Fruit fly (Drosophila melanogaster) whole organism, wandering third instar larva: Measurements from ENCODE around the gene CG7878.

Source experiments
- CG32264 ChIP-seq: fragments of 200-800 bp; sonication (Bioruptor generic); optimal IDR thresholded peaks from 2 replicates; lab custom pipeline; 2016; ENCODE audit warnings: missing biosample characterization, missing genetic modification characterization
- CG9705 ChIP-seq: fragments of 200-800 bp; sonication (Bioruptor generic); optimal IDR thresholded peaks from 2 replicates; lab custom pipeline; 2018; ENCODE audit warnings: missing biosample characterization, mild to moderate bottlenecking, missing genetic modification characterization
- CrebA ChIP-seq: fragments of 200-800 bp; sonication (Bioruptor generic); optimal IDR thresholded peaks from 2 replicates; lab custom pipeline; 2016; ENCODE audit warnings: missing biosample characterization, mild to moderate bottlenecking, missing genetic modification characterization, borderline replicate concordance
- Dfd ChIP-seq: fragments of >200 bp; optimal IDR thresholded peaks from 2 replicates; lab custom pipeline; 2017; ENCODE audit warnings: missing biosample characterization, missing genetic modification characterization
- Dif ChIP-seq: fragments of 200-275, 200-300 bp; sonication (Bioruptor generic); optimal IDR thresholded peaks from 2 replicates; lab custom pipeline; 2018; ENCODE audit warnings: missing biosample characterization, missing genetic modification characterization; ENCODE audit not compliant: partially characterized antibody
- GATAd ChIP-seq: sonication (Bioruptor generic); optimal IDR thresholded peaks from 2 replicates; lab custom pipeline; 2016; ENCODE audit warnings: missing biosample characterization, missing genetic modification characterization
- HLH106 ChIP-seq: fragments of 200-800 bp; optimal IDR thresholded peaks from 3 replicates; lab custom pipeline; 2019; ENCODE audit warnings: missing biosample characterization, mild to moderate bottlenecking, missing genetic modification characterization, moderate library complexity
- Hnf4 ChIP-seq: fragments of 200-800 bp; sonication (Bioruptor generic); optimal IDR thresholded peaks from 2 replicates; lab custom pipeline; 2016; ENCODE audit warnings: missing biosample characterization, mild to moderate bottlenecking, missing genetic modification characterization
- Hr78 ChIP-seq: fragments of >200 bp; optimal IDR thresholded peaks from 2 replicates; lab custom pipeline; 2017; ENCODE audit warnings: missing biosample characterization, missing genetic modification characterization
- Hr83 ChIP-seq: fragments of 200-300 bp; sonication (Bioruptor generic); optimal IDR thresholded peaks from 2 replicates; lab custom pipeline; 2016; ENCODE audit warnings: missing biosample characterization, mild to moderate bottlenecking, missing genetic modification characterization, moderate library complexity; ENCODE audit not compliant: poor library complexity, severe bottlenecking
- Jra ChIP-seq: sonication (Bioruptor generic); optimal IDR thresholded peaks from 2 replicates; lab custom pipeline; 2016; ENCODE audit warnings: missing biosample characterization, missing genetic modification characterization
- Mio ChIP-seq: sonication (Bioruptor generic); optimal IDR thresholded peaks from 2 replicates; lab custom pipeline; 2016; ENCODE audit warnings: missing biosample characterization, missing genetic modification characterization
- Myc ChIP-seq: fragments of >200 bp; optimal IDR thresholded peaks from 2 replicates; lab custom pipeline; 2017
- OdsH ChIP-seq: fragments of 200-800 bp; sonication (Bioruptor generic); optimal IDR thresholded peaks from 2 replicates; lab custom pipeline; 2016; ENCODE audit warnings: missing biosample characterization, mild to moderate bottlenecking, missing genetic modification characterization
- Sp1 ChIP-seq: fragments of 200-800 bp; sonication (Bioruptor generic); optimal IDR thresholded peaks from 3 replicates; lab custom pipeline; 2019; ENCODE audit warnings: missing biosample characterization, mild to moderate bottlenecking, missing genetic modification characterization, moderate library complexity
- Vsx2 ChIP-seq: fragments of 200-300, 225-300 bp; sonication (Bioruptor generic); optimal IDR thresholded peaks from 2 replicates; lab custom pipeline; 2018; ENCODE audit warnings: missing biosample characterization, missing genetic modification characterization; ENCODE audit not compliant: partially characterized antibody
- br ChIP-seq: fragments of 200-800 bp; sonication (Bioruptor generic); optimal IDR thresholded peaks from 2 replicates; lab custom pipeline; 2016; ENCODE audit warnings: missing biosample characterization, missing genetic modification characterization
- brk ChIP-seq: fragments of 200-800 bp; sonication (Bioruptor generic); optimal IDR thresholded peaks from 2 replicates; lab custom pipeline; 2016; ENCODE audit warnings: missing biosample characterization, mild to moderate bottlenecking, missing genetic modification characterization
- dl ChIP-seq, 2 experiments: fragments of 175-275, 200-275 bp in 1 of 2; fragments of 200-275 bp in 1 of 2; sonication (Bioruptor generic); optimal IDR thresholded peaks; lab custom pipeline; 2018; ENCODE audit warnings: mild to moderate bottlenecking in 2 of 2, missing biosample characterization in 2 of 2, missing genetic modification characterization in 2 of 2, moderate library complexity in 2 of 2; ENCODE audit not compliant: partially characterized antibody in 2 of 2, insufficient read depth in 1 of 2
- dmrt93B ChIP-seq: fragments of 200-800 bp; sonication (Bioruptor generic); optimal IDR thresholded peaks from 2 replicates; lab custom pipeline; 2018; ENCODE audit warnings: missing biosample characterization, mild to moderate bottlenecking, missing genetic modification characterization
- dsf ChIP-seq: sonication (Bioruptor generic); optimal IDR thresholded peaks from 2 replicates; lab custom pipeline; 2016; ENCODE audit warnings: missing biosample characterization, missing genetic modification characterization, borderline replicate concordance
- ey ChIP-seq: fragments of 200-800 bp; sonication (Bioruptor generic); optimal IDR thresholded peaks from 2 replicates; lab custom pipeline; 2016; ENCODE audit warnings: missing biosample characterization, missing genetic modification characterization
- foxo ChIP-seq, 2 experiments: fragments of 200-800 bp; sonication (Bioruptor generic); optimal IDR thresholded peaks; 2 replicates in 1 of 2; 3 replicates in 1 of 2; lab custom pipeline; 2016 to 2017; ENCODE audit warnings: missing biosample characterization in 2 of 2, missing genetic modification characterization in 2 of 2
- fru ChIP-seq: fragments of 200-800 bp; sonication (Bioruptor generic); optimal IDR thresholded peaks from 3 replicates; lab custom pipeline; 2016; ENCODE audit warnings: missing biosample characterization, mild to moderate bottlenecking, missing genetic modification characterization
- h ChIP-seq: fragments of 200-800 bp; sonication (Bioruptor generic); optimal IDR thresholded peaks from 3 replicates; lab custom pipeline; 2016; ENCODE audit warnings: missing biosample characterization, mild to moderate bottlenecking, missing genetic modification characterization
- jim ChIP-seq: fragments of 175-275, 200-325 bp; sonication (Bioruptor generic); optimal IDR thresholded peaks from 2 replicates; lab custom pipeline; 2016; ENCODE audit warnings: missing biosample characterization, mild to moderate bottlenecking, missing genetic modification characterization
- lola ChIP-seq: fragments of >200 bp; optimal IDR thresholded peaks from 2 replicates; lab custom pipeline; 2017; ENCODE audit warnings: missing biosample characterization, missing genetic modification characterization
- pan ChIP-seq: fragments of >200 bp; optimal IDR thresholded peaks from 2 replicates; lab custom pipeline; 2017
- psq ChIP-seq: fragments of 200-800 bp; sonication (Bioruptor generic); optimal IDR thresholded peaks from 3 replicates; lab custom pipeline; 2017; ENCODE audit warnings: missing biosample characterization, mild to moderate bottlenecking, missing genetic modification characterization, moderate library complexity
- rgr ChIP-seq: fragments of 200-800 bp; sonication (Bioruptor generic); optimal IDR thresholded peaks from 3 replicates; lab custom pipeline; 2016; ENCODE audit warnings: missing biosample characterization, mild to moderate bottlenecking, missing genetic modification characterization
- sage ChIP-seq: fragments of 200-800 bp; sonication (Bioruptor generic); optimal IDR thresholded peaks from 2 replicates; lab custom pipeline; 2016; ENCODE audit warnings: missing biosample characterization, mild to moderate bottlenecking, missing genetic modification characterization
- woc ChIP-seq: sonication (Bioruptor generic); optimal IDR thresholded peaks from 2 replicates; lab custom pipeline; 2016; ENCODE audit warnings: missing biosample characterization, mild to moderate bottlenecking, missing genetic modification characterization

The CG7878 gene

dm6 chr3R:8115951-8116611, 6.4 kb upstream of the CG7878 start:
- no peak for TF ChIP-seq Hr78
- TF ChIP-seq CrebA (GFP tag; lab: Kevin White, UChicago) = no peak
- no peak for TF ChIP-seq Hr83 (GFP tag; lab: Kevin White, UChicago)
- TF ChIP-seq HLH106 (tag; lab: Kevin White, UChicago) = peak; percentile 47
- no peak for TF ChIP-seq Vsx2 (GFP tag; lab: Kevin White, UChicago)
- TF ChIP-seq ey (GFP tag; lab: Kevin White, UChicago) = peak; percentile 49
- peak; percentile 56 for TF ChIP-seq fru (GFP tag; lab: Kevin White, UChicago)
- TF ChIP-seq foxo (GFP tag; optimal IDR thresholded peaks at IDR 0.05; lab: Kevin White, UChicago) = peak in 1 of 2 experiments; percentile 64
- TF ChIP-seq psq = peak; percentile 21
- TF ChIP-seq h (GFP tag; lab: Kevin White, UChicago) = peak; percentile 53
- peak; percentile 65 for TF ChIP-seq OdsH (GFP tag; lab: Kevin White, UChicago)
- TF ChIP-seq Myc (lab: Kevin White, UChicago) = no peak
- peak; percentile 30 for TF ChIP-seq dmrt93B (GFP tag; lab: Kevin White, UChicago)
- peak; percentile 52 for TF ChIP-seq sage
- TF ChIP-seq Jra = peak; percentile 52
- TF ChIP-seq jim (GFP tag; lab: Kevin White, UChicago) = no peak
- TF ChIP-seq Mio = no peak
- peak; percentile 24 for TF ChIP-seq Sp1
- no peak for TF ChIP-seq Dfd
- peak; percentile 51 for TF ChIP-seq rgr (GFP tag; lab: Kevin White, UChicago)
- no peak for TF ChIP-seq GATAd (GFP tag; lab: Kevin White, UChicago)
- no peak for TF ChIP-seq CG9705 (GFP tag; lab: Kevin White, UChicago)
- TF ChIP-seq woc = peak; percentile 20
- no peak for TF ChIP-seq dsf (GFP tag; lab: Kevin White, UChicago)
- TF ChIP-seq br = peak; percentile 57
- no peak for TF ChIP-seq CG32264
- no peak for TF ChIP-seq brk (GFP tag; lab: Kevin White, UChicago)
- TF ChIP-seq lola (GFP tag; lab: Kevin White, UChicago) = no peak
- no peak for TF ChIP-seq Dif
- TF ChIP-seq dl (GFP tag; optimal IDR thresholded peaks at IDR 0.05; lab: Kevin White, UChicago; ENCODE audit: insufficient read depth in 1 of 2, partially characterized antibody in 2 of 2) = no peak

dm6 chr3R:8118062-8118461, 4.5 kb upstream of the CG7878 start:
- no peak for TF ChIP-seq CG9705 (GFP tag; lab: Kevin White, UChicago)
- TF ChIP-seq Hnf4 (GFP tag; lab: Kevin White, UChicago) = no peak
- TF ChIP-seq ey (GFP tag; lab: Kevin White, UChicago) = no peak
- TF ChIP-seq Vsx2 (GFP tag; lab: Kevin White, UChicago) = no peak
- no peak for TF ChIP-seq pan (lab: Kevin White, UChicago)
- TF ChIP-seq h (GFP tag; lab: Kevin White, UChicago) = no peak
- TF ChIP-seq lola (GFP tag; lab: Kevin White, UChicago) = no peak
- TF ChIP-seq Hr78 = no peak
- no peak for TF ChIP-seq foxo (GFP tag; optimal IDR thresholded peaks at IDR 0.05; lab: Kevin White, UChicago)

dm6 chr3R:8118781-8119456, 3.6 kb upstream of the CG7878 start:
- TF ChIP-seq CG9705 (GFP tag; lab: Kevin White, UChicago) = no peak
- no peak for TF ChIP-seq Mio
- TF ChIP-seq HLH106 (tag; lab: Kevin White, UChicago) = no peak
- TF ChIP-seq Jra = no peak
- no peak for TF ChIP-seq CG32264
- TF ChIP-seq psq = no peak
- no peak for TF ChIP-seq h (GFP tag; lab: Kevin White, UChicago)
- no peak for TF ChIP-seq rgr (GFP tag; lab: Kevin White, UChicago)
- no peak for TF ChIP-seq Vsx2 (GFP tag; lab: Kevin White, UChicago)
- TF ChIP-seq sage = no peak
- no peak for TF ChIP-seq foxo (GFP tag; optimal IDR thresholded peaks at IDR 0.05; lab: Kevin White, UChicago)
- no peak for TF ChIP-seq pan (lab: Kevin White, UChicago)
- no peak for TF ChIP-seq woc
- TF ChIP-seq fru (GFP tag; lab: Kevin White, UChicago) = peak; percentile 32
- TF ChIP-seq Dfd = no peak
- no peak for TF ChIP-seq br
- peak; percentile 34 for TF ChIP-seq Hr83 (GFP tag; lab: Kevin White, UChicago)
- peak in 1 of 2 experiments; percentile 16 for TF ChIP-seq dl (GFP tag; optimal IDR thresholded peaks at IDR 0.05; lab: Kevin White, UChicago; ENCODE audit: insufficient read depth in 1 of 2, partially characterized antibody in 2 of 2)
- TF ChIP-seq, all 38 proteins: peak for 3
